Worm (Caenorhabditis elegans) whole organism, midembryonic: ENCODE results near the gene tomm-7.

Experiments
- T22C8.4 ChIP-seq: fragments of 200-800 bp; sonication (Bioruptor generic); IDR thresholded peaks from 2 replicates; pipeline ENCODE4 v1.3.6; 2022; ENCODE audit warnings: missing genetic modification characterization, missing compliant biosample characterization
- cog-1 ChIP-seq: sonication (generic microtip); optimal IDR thresholded peaks from 2 replicates; lab custom pipeline; 2016; ENCODE audit warnings: missing genetic modification characterization, missing compliant biosample characterization
- flt-1 ChIP-seq: fragments of 200-800 bp; sonication (Bioruptor generic); IDR thresholded peaks from 2 replicates; pipeline ENCODE4 v1.3.6; 2022; ENCODE audit warnings: missing genetic modification characterization, missing compliant biosample characterization
- klf-2 ChIP-seq: fragments of 200-800 bp; sonication (Bioruptor generic); conservative IDR thresholded peaks from 2 replicates; pipeline ENCODE4 v1.3.6; 2022; ENCODE audit warnings: missing genetic modification reagents, missing genetic modification characterization, missing compliant biosample characterization
- med-1 ChIP-seq: sonication (generic microtip); optimal IDR thresholded peaks from 2 replicates; lab custom pipeline; 2017; ENCODE audit warnings: missing genetic modification characterization, mild to moderate bottlenecking, missing compliant biosample characterization, antibody characterized with exemption, missing genetic modification reagents; ENCODE audit not compliant: insufficient read depth
- ref-1 ChIP-seq: fragments of 200-800 bp; sonication (Bioruptor generic); conservative IDR thresholded peaks from 2 replicates; pipeline ENCODE4 v1.3.6; 2022; ENCODE audit warnings: missing genetic modification reagents, missing genetic modification characterization, missing compliant biosample characterization
- tab-1 ChIP-seq: fragments of 200-800 bp; sonication (Bioruptor generic); IDR thresholded peaks from 2 replicates; pipeline ENCODE4 v1.3.6; 2022; ENCODE audit warnings: missing genetic modification characterization, missing compliant biosample characterization
- ztf-23 ChIP-seq: fragments of 200-800 bp; sonication (Bioruptor generic); IDR thresholded peaks from 2 replicates; pipeline ENCODE4 v1.3.6; 2022; ENCODE audit warnings: missing genetic modification reagents, missing genetic modification characterization, missing compliant biosample characterization
- ztf-29 ChIP-seq: fragments of 200-800 bp; sonication (Bioruptor generic); IDR thresholded peaks from 2 replicates; pipeline ENCODE4 v1.3.6; 2022; ENCODE audit warnings: missing genetic modification reagents, missing genetic modification characterization, missing compliant biosample characterization

Gene tomm-7

DNA sequence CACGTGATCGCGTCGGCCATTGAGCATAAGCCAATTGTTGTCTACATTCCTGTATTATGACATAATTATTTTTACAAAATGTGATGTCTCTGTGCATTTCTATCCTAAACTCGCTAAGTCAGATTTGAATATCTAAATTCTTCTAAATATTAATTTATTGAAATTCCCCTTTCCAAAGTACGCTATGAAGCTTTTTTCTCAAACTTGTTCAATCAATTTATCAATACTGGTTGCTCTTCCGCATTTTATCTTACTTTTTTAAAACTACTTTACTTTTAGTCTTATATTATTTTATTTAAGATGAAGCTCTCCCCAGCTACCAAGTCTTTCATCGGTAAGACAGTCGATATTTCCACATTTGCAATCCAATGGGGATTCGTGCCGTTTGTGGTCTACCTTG, at the start of gene tomm-7:
TSS of gene tomm-7 (plus strand) at position 301 of the 400 bp plus-strand sequence.
- TF ChIP-seq tab-1 (GFP tag; lab: Robert Waterston, UW): no peak
- no peak for TF ChIP-seq klf-2
- TF ChIP-seq ztf-23 (GFP tag; lab: Robert Waterston, UW): no peak
- TF ChIP-seq med-1 (GFP tag; lab: Kevin White, UChicago): no peak
- no peak for TF ChIP-seq ztf-29 (GFP tag; lab: Robert Waterston, UW)
- TF ChIP-seq ref-1 (GFP tag; lab: Robert Waterston, UW): no peak
- no peak for TF ChIP-seq flt-1 (GFP tag; lab: Robert Waterston, UW)
- TF ChIP-seq cog-1 (tag; lab: Kevin White, UChicago): no peak
- no peak for TF ChIP-seq T22C8.4

DNA sequence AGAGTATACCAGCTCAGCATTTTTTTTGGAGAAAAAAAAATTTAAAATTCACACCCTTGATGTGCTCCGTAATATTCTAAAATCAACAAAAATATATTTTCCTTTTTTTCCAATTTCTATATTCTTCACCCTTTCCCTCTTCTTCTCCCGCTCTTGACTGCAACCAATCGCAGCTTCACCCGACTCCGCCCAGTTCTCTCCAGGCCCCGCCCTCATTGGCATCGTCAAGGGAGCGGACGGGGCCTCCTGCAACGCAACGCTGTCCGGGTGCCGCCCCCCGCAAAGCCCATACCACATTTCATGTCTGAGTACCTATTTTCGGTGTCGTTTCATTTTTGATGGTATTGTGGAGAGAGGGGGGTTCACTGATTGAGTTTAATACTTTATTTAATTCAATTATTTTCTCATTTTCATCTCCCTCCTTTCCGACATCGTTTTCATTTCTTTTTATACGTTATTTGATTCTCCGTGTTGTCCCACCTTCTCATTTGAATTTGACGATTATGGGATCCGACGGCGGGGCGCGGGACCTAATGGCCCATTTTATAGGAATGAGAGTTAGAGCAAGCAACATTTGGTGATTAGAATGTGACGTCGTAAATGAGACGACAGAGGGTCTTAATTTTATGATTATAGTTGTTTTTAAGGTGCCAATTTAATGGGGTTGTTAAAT, 47.1 kb upstream of the tomm-7 start:
- TF ChIP-seq cog-1 (tag; lab: Kevin White, UChicago) (no peak), ztf-23 (GFP tag; lab: Robert Waterston, UW) (peak; percentile 40; the same call in 1 of the 2 replicates)

DNA sequence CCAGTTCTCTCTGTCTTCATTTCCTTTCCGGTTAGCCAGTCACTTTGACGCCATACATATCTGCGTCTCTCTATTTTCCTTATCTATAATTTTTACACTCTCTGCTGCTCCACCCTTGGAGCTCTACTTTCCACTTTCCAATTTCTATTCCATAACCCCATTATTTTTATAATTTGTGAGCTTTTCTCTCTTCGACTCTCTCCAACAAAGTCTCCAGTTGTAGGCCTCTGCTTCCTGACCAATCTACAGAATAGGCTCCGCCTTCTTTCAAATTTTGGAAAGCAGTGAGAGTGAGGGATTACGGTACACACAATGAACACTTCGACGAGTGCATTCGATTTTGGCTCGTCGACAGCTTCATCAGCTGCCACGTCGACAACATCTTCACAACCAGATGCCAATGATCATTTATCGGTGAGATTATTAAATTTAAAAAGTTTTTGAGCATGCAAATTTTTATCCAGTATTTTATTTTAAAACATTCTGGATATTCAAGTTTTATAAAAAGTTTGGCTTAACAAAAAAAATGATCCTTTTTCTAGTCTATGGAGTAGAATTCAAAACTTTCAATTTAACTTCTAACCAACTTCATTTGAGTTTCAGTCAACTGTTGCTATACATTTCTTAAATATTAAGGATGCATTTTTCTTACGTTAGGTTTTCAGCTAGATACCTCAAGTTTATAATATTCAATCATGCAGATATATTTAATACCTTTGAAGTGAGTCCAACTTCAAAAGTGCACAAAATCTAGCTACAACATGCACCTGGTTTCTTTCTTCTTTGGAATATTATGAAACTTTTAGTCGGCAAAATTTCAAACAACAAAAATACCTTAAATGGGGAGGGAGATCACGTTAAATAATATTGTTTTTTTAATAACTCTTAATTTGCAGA, 45.0 kb upstream of the tomm-7 start, which contains the start of gene egl-5:
TSS of gene egl-5 (plus strand) at position 216 of the 897 bp plus-strand sequence.
- no peak for TF ChIP-seq tab-1 (GFP tag; lab: Robert Waterston, UW)
- TF ChIP-seq ztf-23 (GFP tag; lab: Robert Waterston, UW): no peak
- TF ChIP-seq T22C8.4: no peak
- TF ChIP-seq cog-1 (tag; lab: Kevin White, UChicago): no peak
- no peak for TF ChIP-seq med-1 (GFP tag; lab: Kevin White, UChicago)
- TF ChIP-seq ref-1 (GFP tag; lab: Robert Waterston, UW): no peak
- no peak for TF ChIP-seq klf-2
- TF ChIP-seq flt-1 (GFP tag; lab: Robert Waterston, UW): no peak
- TF ChIP-seq ztf-29 (GFP tag; lab: Robert Waterston, UW): no peak

DNA sequence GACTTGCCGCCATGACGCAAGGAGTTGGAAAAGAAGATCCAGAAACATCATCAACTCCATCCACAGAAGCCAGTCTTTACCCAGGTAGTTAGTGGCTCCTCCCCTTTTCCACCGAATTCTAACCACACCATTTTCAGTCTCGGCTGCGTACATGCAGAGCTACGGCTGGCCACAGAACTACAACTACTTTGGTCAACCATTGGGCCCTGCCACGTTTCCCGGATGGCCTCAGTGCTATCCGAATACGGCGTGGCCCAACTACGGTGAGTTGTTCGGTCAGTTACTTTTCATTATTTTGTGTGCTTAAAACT, 44.4 kb upstream of the tomm-7 start:
- TF ChIP-seq tab-1 (GFP tag; lab: Robert Waterston, UW) (no peak), ztf-23 (GFP tag; lab: Robert Waterston, UW) (no peak), med-1 (GFP tag; lab: Kevin White, UChicago) (no peak), ztf-29 (GFP tag; lab: Robert Waterston, UW) (no peak)

DNA sequence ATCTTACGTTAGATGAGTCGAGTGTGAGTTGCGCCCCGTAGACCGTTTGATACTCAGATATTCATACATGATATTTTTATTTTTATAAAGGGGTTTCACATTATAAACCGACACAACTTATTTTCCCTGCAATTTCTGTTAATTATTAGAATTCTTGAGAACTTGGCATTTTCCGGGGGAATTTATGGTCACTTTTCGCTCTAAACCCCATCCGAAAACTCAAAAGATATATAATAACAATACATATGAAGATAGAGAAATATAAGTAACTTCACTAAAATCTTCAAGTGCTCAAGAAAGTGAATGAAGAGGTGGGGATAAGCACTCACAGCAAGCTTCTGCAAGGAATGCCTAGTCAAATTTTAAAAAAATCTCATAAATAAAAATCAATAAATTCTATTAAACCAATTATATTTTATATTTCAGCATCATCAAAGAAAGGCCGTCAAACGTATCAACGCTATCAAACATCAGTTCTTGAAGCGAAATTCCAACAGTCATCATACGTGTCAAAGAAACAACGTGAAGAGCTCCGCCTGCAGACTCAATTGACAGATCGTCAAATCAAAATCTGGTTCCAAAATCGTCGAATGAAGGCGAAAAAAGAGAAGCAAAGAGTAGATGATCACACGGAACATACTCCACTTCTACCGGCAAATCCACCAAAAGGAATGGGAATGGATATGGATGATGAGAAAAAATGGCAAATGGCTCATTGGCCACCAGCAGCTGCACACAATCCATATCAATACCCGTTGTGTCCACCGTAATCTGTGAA, 43.7 kb upstream of the tomm-7 start:
- no peak for TF ChIP-seq ztf-29 (GFP tag; lab: Robert Waterston, UW)

DNA sequence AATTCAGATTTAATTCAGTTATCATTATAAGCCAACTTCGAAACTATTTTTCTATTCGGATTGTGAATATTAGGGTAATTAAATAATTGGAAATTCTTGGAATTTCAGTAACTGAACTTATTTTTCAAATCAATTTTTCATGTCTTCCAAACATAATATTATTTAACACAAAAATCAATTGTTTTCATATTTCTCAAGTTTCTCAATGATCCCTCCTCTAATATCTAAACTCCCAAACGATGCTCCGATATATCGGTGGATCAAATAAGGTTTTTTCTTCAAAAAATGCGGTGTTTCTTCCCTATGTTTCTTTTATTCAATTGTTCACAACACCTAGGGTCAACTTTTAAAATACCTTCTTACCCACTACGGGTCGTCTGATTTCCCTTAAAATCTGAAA, 43.0 kb upstream of the tomm-7 start:
- TF ChIP-seq ztf-23 (GFP tag; lab: Robert Waterston, UW): no peak

DNA sequence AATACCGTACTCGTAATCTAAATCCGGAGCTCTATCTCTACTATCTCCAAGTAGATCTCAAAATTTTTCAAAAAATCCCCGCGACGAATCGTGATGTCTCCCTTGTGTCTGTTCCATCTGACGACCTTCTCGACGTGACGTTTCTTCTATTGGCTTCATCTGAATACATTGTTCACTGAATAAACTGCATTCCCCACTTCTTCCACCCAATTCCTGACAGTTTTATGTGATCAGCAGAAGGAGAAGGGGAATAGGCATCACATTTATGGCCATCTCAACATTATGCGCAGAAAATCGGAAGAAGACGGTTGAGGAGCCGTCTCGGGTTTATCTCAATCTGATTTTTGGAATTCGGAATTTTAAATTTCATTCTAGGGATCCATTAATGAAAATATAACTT, 40.4 kb upstream of the tomm-7 start:
- TF ChIP-seq T22C8.4: no peak
- no peak for TF ChIP-seq ztf-23 (GFP tag; lab: Robert Waterston, UW)
- no peak for TF ChIP-seq tab-1 (GFP tag; lab: Robert Waterston, UW)
- TF ChIP-seq ref-1 (GFP tag; lab: Robert Waterston, UW): no peak
- no peak for TF ChIP-seq flt-1 (GFP tag; lab: Robert Waterston, UW)
- TF ChIP-seq med-1 (GFP tag; lab: Kevin White, UChicago): no peak
- TF ChIP-seq klf-2: no peak
- no peak for TF ChIP-seq cog-1 (tag; lab: Kevin White, UChicago)
- TF ChIP-seq ztf-29 (GFP tag; lab: Robert Waterston, UW): no peak

DNA sequence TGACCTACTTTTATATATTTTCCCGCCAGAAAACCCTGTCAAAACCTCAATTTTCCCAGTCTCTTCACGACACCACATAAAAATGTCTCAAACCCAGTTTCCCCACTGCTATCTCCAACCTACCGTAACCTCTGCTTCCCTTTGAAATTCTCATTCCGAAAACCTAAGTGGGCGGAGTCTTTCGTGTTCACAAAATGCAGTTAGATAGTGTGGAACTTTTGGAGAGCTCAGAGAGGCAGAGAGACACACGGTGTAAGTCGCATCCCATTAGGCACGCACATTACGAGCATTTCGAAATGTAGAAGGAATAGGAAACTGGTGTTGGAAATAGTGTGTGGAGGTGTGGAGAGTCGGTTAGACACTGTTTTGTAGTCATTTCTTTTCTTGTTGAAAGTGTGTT, 39.5 kb upstream of the tomm-7 start:
- TF ChIP-seq med-1 (GFP tag; lab: Kevin White, UChicago) (no peak), ref-1 (GFP tag; lab: Robert Waterston, UW) (no peak), klf-2 (no peak), cog-1 (tag; lab: Kevin White, UChicago) (no peak), flt-1 (GFP tag; lab: Robert Waterston, UW) (no peak), ztf-23 (GFP tag; lab: Robert Waterston, UW) (no peak), tab-1 (GFP tag; lab: Robert Waterston, UW) (no peak)

DNA sequence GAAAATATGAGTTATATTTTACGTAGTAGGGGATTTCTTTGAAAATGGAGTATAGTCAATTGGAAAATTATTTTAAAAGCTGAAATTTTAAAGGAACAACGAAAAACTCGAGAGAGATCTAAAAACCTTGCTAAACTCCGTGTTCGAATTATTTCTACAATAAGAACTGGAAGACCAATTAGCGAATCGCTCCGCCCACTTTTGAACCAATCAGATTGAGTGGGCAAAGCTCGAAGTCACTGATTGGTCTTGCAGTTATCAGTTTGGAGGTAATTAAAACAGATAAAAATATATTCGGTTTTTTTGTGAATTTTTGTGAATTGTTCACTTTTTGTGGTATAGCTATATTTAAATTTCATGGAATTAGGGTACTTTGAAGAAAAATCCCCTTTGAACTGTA, 36.1 kb upstream of the tomm-7 start:
- TF ChIP-seq ztf-29 (GFP tag; lab: Robert Waterston, UW) (no peak), cog-1 (tag; lab: Kevin White, UChicago) (no peak), ref-1 (GFP tag; lab: Robert Waterston, UW) (no peak), tab-1 (GFP tag; lab: Robert Waterston, UW) (no peak), klf-2 (no peak), flt-1 (GFP tag; lab: Robert Waterston, UW) (no peak), med-1 (GFP tag; lab: Kevin White, UChicago) (no peak), T22C8.4 (no peak), ztf-23 (GFP tag; lab: Robert Waterston, UW) (no peak)
